Fruit fly (Drosophila melanogaster): ENCODE data around the gene sfl.

Gene sfl

dm6 chr3L:6516901-6517300, 21.4 kb downstream of the sfl start (continued):
- TF ChIP-seq CG1233 (GFP tag; optimal IDR thresholded peaks at IDR 0.05): no peak
- TF ChIP-seq Ravus (GFP tag; IDR thresholded peaks at IDR 0.05): no peak
- TF ChIP-seq grn (GFP tag; optimal IDR thresholded peaks at IDR 0.05): no peak
- no peak for TF ChIP-seq HHEX (GFP tag; optimal IDR thresholded peaks at IDR 0.05)
- no peak for TF ChIP-seq amos (GFP tag; IDR thresholded peaks at IDR 0.05; ENCODE audit: partially characterized antibody)
- TF ChIP-seq stwl (tag; optimal IDR thresholded peaks at IDR 0.05): no peak
- TF ChIP-seq crol (GFP tag; IDR thresholded peaks at IDR 0.05): no peak
- TF ChIP-seq mld (GFP tag; IDR thresholded peaks at IDR 0.05; ENCODE audit: partially characterized antibody): no peak
- TF ChIP-seq CG4282 (GFP tag; optimal IDR thresholded peaks at IDR 0.05): no peak
- no peak for TF ChIP-seq oc (tag; optimal IDR thresholded peaks at IDR 0.05)
- no peak for TF ChIP-seq tx (GFP tag; optimal IDR thresholded peaks at IDR 0.05)
- no peak for TF ChIP-seq grau (tag; optimal IDR thresholded peaks at IDR 0.05)
- no peak for TF ChIP-seq Drgx (GFP tag; IDR thresholded peaks at IDR 0.05)
- no peak for TF ChIP-seq bigmax (GFP tag; optimal IDR thresholded peaks at IDR 0.05)
- TF ChIP-seq CG12155 (GFP tag; optimal IDR thresholded peaks at IDR 0.05): no peak
- no peak for TF ChIP-seq fu2 (GFP tag; optimal IDR thresholded peaks at IDR 0.05)
- TF ChIP-seq pan (optimal IDR thresholded peaks at IDR 0.05): no peak
- TF ChIP-seq pan (GFP tag; optimal IDR thresholded peaks at IDR 0.05 in 1 of 2, IDR thresholded peaks at IDR 0.05 in 1 of 2): no peak
- no peak for TF ChIP-seq hbn (GFP tag; IDR thresholded peaks at IDR 0.05; ENCODE audit: partially characterized antibody)
- no peak for TF ChIP-seq wek (GFP tag; optimal IDR thresholded peaks at IDR 0.05)
- no peak for TF ChIP-seq CG2120 (GFP tag; optimal IDR thresholded peaks at IDR 0.05)
- TF ChIP-seq ap (GFP tag; IDR thresholded peaks at IDR 0.05): no peak
- TF ChIP-seq Camta (GFP tag; optimal IDR thresholded peaks at IDR 0.05): no peak
- no peak for TF ChIP-seq CG11085 (GFP tag; IDR thresholded peaks at IDR 0.05)
- no peak for TF ChIP-seq CG3281 (GFP tag; optimal IDR thresholded peaks at IDR 0.05)
- TF ChIP-seq her (GFP tag; optimal IDR thresholded peaks at IDR 0.05): no peak
- TF ChIP-seq CG18476 (GFP tag; optimal IDR thresholded peaks at IDR 0.05): no peak
- no peak for TF ChIP-seq Ada2b (GFP tag; IDR thresholded peaks at IDR 0.05)
- TF ChIP-seq CG10321 (GFP tag; IDR thresholded peaks at IDR 0.05): no peak
- TF ChIP-seq slou (GFP tag; optimal IDR thresholded peaks at IDR 0.05): no peak
- no peak for TF ChIP-seq usp (GFP tag; optimal IDR thresholded peaks at IDR 0.05)
- TF ChIP-seq CG7372 (GFP tag; IDR thresholded peaks at IDR 0.05): no peak
- TF ChIP-seq CG4707 (GFP tag; optimal IDR thresholded peaks at IDR 0.05): no peak
- no peak for TF ChIP-seq CG14860 (GFP tag; IDR thresholded peaks at IDR 0.05; ENCODE audit: partially characterized antibody)
- no peak for TF ChIP-seq ssp (GFP tag; IDR thresholded peaks at IDR 0.05)
- no peak for TF ChIP-seq CG10959 (GFP tag; IDR thresholded peaks at IDR 0.05)
- TF ChIP-seq CG17186 (GFP tag; optimal IDR thresholded peaks at IDR 0.05): no peak
- no peak for TF ChIP-seq CG7357 (GFP tag; IDR thresholded peaks at IDR 0.05)
- no peak for TF ChIP-seq crc (GFP tag; optimal IDR thresholded peaks at IDR 0.05)
- no peak for TF ChIP-seq sens-2 (GFP tag; IDR thresholded peaks at IDR 0.05)
- TF ChIP-seq CG8765 (GFP tag; IDR thresholded peaks at IDR 0.05): no peak
- TF ChIP-seq CG17829 (tag; optimal IDR thresholded peaks at IDR 0.05): no peak
- no peak for TF ChIP-seq twi (tag; optimal IDR thresholded peaks at IDR 0.05)
- TF ChIP-seq CG3726 (GFP tag; IDR thresholded peaks at IDR 0.05): no peak
- TF ChIP-seq CG32532 (GFP tag; IDR thresholded peaks at IDR 0.05): no peak
- no peak for TF ChIP-seq pnt (GFP tag; optimal IDR thresholded peaks at IDR 0.05)
- no peak for TF ChIP-seq exex (tag; optimal IDR thresholded peaks at IDR 0.05)
- TF ChIP-seq CG6654 (GFP tag; optimal IDR thresholded peaks at IDR 0.05): no peak
- no peak for TF ChIP-seq D19A (tag; optimal IDR thresholded peaks at IDR 0.05)
- no peak for TF ChIP-seq CG6272 (GFP tag; IDR thresholded peaks at IDR 0.05)
- no peak for TF ChIP-seq CrebB (tag; optimal IDR thresholded peaks at IDR 0.05)
- no peak for TF ChIP-seq ham (GFP tag; IDR thresholded peaks at IDR 0.05)
- TF ChIP-seq CG7839 (tag; optimal IDR thresholded peaks at IDR 0.05): no peak
